Worm (Caenorhabditis elegans) whole organism, L4 larva: ENCODE results near the gene algn-6.

Experiments
- F37D6.2 ChIP-seq: sonication (generic microtip); optimal IDR thresholded peaks from 2 replicates; lab custom pipeline; 2016; ENCODE audit warnings: mild to moderate bottlenecking, missing genetic modification characterization, missing compliant biosample characterization
- F44E2.7 ChIP-seq: fragments of 200-800 bp; sonication (Bioruptor generic); IDR thresholded peaks from 2 replicates; pipeline ENCODE4 v2.1.2; 2022; ENCODE audit warnings: missing genetic modification characterization, missing compliant biosample characterization
- R02D3.7 ChIP-seq: fragments of 150-350 bp; sonication (generic microtip); optimal IDR thresholded peaks from 3 replicates; lab custom pipeline; 2014; ENCODE audit warnings: missing biosample characterization, missing genetic modification characterization
- Y105C5A.15 ChIP-seq: fragments of 200-800 bp; sonication (Bioruptor generic); IDR thresholded peaks from 2 replicates; pipeline ENCODE4 v1.3.6; 2022; ENCODE audit warnings: missing genetic modification characterization, missing compliant biosample characterization
- ZK546.5 ChIP-seq, 2 experiments: sonication (generic microtip); optimal IDR thresholded peaks; 2 replicates each; lab custom pipeline; 2017; ENCODE audit warnings: missing biosample characterization in 2 of 2, missing genetic modification characterization in 2 of 2
- arid-1 ChIP-seq: fragments of 200-800 bp; sonication (Bioruptor generic); conservative IDR thresholded peaks from 2 replicates; pipeline ENCODE4 v1.3.6; 2022; ENCODE audit warnings: missing genetic modification reagents, missing genetic modification characterization, missing compliant biosample characterization
- attf-4 ChIP-seq: sonication (generic microtip); optimal IDR thresholded peaks from 3 replicates; lab custom pipeline; 2017; ENCODE audit warnings: missing biosample characterization, missing genetic modification characterization
- ceh-28 ChIP-seq: fragments of 150-350 bp; optimal IDR thresholded peaks from 2 replicates; lab custom pipeline; 2014; ENCODE audit warnings: missing biosample characterization, missing genetic modification reagents, missing genetic modification characterization
- ceh-32 ChIP-seq: sonication (generic microtip); optimal IDR thresholded peaks from 2 replicates; lab custom pipeline; 2016; ENCODE audit warnings: mild to moderate bottlenecking, missing genetic modification characterization, missing compliant biosample characterization; ENCODE audit not compliant: poor library complexity
- ceh-62 ChIP-seq: sonication (generic microtip); optimal IDR thresholded peaks from 2 replicates; lab custom pipeline; 2017; ENCODE audit warnings: missing biosample characterization, missing genetic modification characterization
- ces-1 ChIP-seq: fragments of 150-350 bp; sonication (generic microtip); optimal IDR thresholded peaks from 4 replicates; lab custom pipeline; 2014; ENCODE audit warnings: missing biosample characterization, missing genetic modification reagents, missing genetic modification characterization
- daf-12 ChIP-seq: fragments of 150-350 bp; optimal IDR thresholded peaks from 2 replicates; lab custom pipeline; 2014; ENCODE audit warnings: missing biosample characterization, missing genetic modification reagents, missing genetic modification characterization
- dve-1 ChIP-seq: sonication (generic microtip); optimal IDR thresholded peaks from 2 replicates; lab custom pipeline; 2017; ENCODE audit warnings: antibody characterized with exemption, mild to moderate bottlenecking, missing genetic modification characterization, missing compliant biosample characterization; ENCODE audit not compliant: insufficient read depth
- fkh-10 ChIP-seq: fragments of 150-350 bp; optimal IDR thresholded peaks from 2 replicates; lab custom pipeline; 2014; ENCODE audit warnings: missing biosample characterization, missing genetic modification reagents, missing genetic modification characterization
- gei-8 ChIP-seq: fragments of 200-800 bp; sonication (Bioruptor generic); optimal IDR thresholded peaks from 2 replicates; lab custom pipeline; 2018; ENCODE audit warnings: mild to moderate bottlenecking, missing genetic modification characterization, missing compliant biosample characterization
- hlh-30 ChIP-seq: sonication (generic microtip); optimal IDR thresholded peaks from 2 replicates; lab custom pipeline; 2017; ENCODE audit warnings: antibody characterized with exemption, mild to moderate bottlenecking, missing genetic modification characterization, missing compliant biosample characterization; ENCODE audit not compliant: insufficient read depth
- jun-1 ChIP-seq: fragments of 150-350 bp; optimal IDR thresholded peaks from 2 replicates; lab custom pipeline; 2014; ENCODE audit warnings: missing biosample characterization, missing genetic modification reagents, missing genetic modification characterization
- lin-15B ChIP-seq: fragments of 150-350 bp; sonication (generic microtip); optimal IDR thresholded peaks from 3 replicates; lab custom pipeline; 2014; ENCODE audit warnings: missing biosample characterization, missing genetic modification characterization
- lin-29 ChIP-seq: fragments of 200-800 bp; sonication (Bioruptor generic); IDR thresholded peaks from 2 replicates; pipeline ENCODE4 v1.3.6; 2022; ENCODE audit warnings: missing genetic modification reagents, missing genetic modification characterization, missing compliant biosample characterization
- lin-38 ChIP-seq: fragments of 200-800 bp; sonication (Bioruptor generic); IDR thresholded peaks from 2 replicates; pipeline ENCODE4 v1.3.6; 2022; ENCODE audit warnings: missing genetic modification reagents, missing genetic modification characterization, missing compliant biosample characterization
- madf-5 ChIP-seq, 2 experiments: fragments of 200-800 bp; sonication (Bioruptor generic); IDR thresholded peaks; 2 replicates each; pipeline ENCODE4 v1.3.6; 2022; ENCODE audit warnings: missing compliant biosample characterization in 2 of 2, missing genetic modification characterization in 2 of 2
- madf-9 ChIP-seq: fragments of 200-800 bp; sonication (Bioruptor generic); conservative IDR thresholded peaks from 2 replicates; pipeline ENCODE4 v1.3.6; 2022; ENCODE audit warnings: missing genetic modification reagents, missing genetic modification characterization, missing compliant biosample characterization
- mxl-3 ChIP-seq: fragments of 200-800 bp; sonication (Bioruptor generic); optimal IDR thresholded peaks from 2 replicates; lab custom pipeline; 2018; ENCODE audit warnings: mild to moderate bottlenecking, missing genetic modification characterization, missing compliant biosample characterization
- nhr-102 ChIP-seq: sonication (generic microtip); optimal IDR thresholded peaks from 2 replicates; lab custom pipeline; 2016; ENCODE audit warnings: mild to moderate bottlenecking, missing genetic modification characterization, moderate library complexity, missing compliant biosample characterization
- nhr-28 ChIP-seq: fragments of 150-350 bp; optimal IDR thresholded peaks from 2 replicates; lab custom pipeline; 2014; ENCODE audit warnings: missing biosample characterization, missing genetic modification characterization
- nhr-42 ChIP-seq: fragments of 200-800 bp; sonication (Bioruptor generic); IDR thresholded peaks from 2 replicates; pipeline ENCODE4 v1.3.6; 2022; ENCODE audit warnings: missing genetic modification characterization, missing compliant biosample characterization
- nhr-76 ChIP-seq: fragments of 150-350 bp; optimal IDR thresholded peaks from 2 replicates; lab custom pipeline; 2014; ENCODE audit warnings: missing biosample characterization, missing genetic modification characterization
- nhr-77 ChIP-seq: fragments of 150-350 bp; optimal IDR thresholded peaks from 2 replicates; lab custom pipeline; 2014; ENCODE audit warnings: missing biosample characterization, missing genetic modification characterization
- snpc-4 ChIP-seq: fragments of 150-350 bp; optimal IDR thresholded peaks from 2 replicates; lab custom pipeline; 2014; ENCODE audit warnings: missing biosample characterization, missing genetic modification characterization
- tag-97 ChIP-seq: fragments of 200-800 bp; sonication (Bioruptor generic); IDR thresholded peaks from 2 replicates; pipeline ENCODE4 v1.3.6; 2022; ENCODE audit warnings: missing genetic modification characterization, missing compliant biosample characterization
- unc-130 ChIP-seq: sonication (generic microtip); optimal IDR thresholded peaks from 2 replicates; lab custom pipeline; 2016; ENCODE audit warnings: missing genetic modification reagents, missing genetic modification characterization, missing compliant biosample characterization
- zfp-3 ChIP-seq: fragments of 200-800 bp; sonication (Bioruptor generic); conservative IDR thresholded peaks from 2 replicates; pipeline ENCODE4 v1.3.6; 2022; ENCODE audit warnings: missing genetic modification reagents, missing genetic modification characterization, missing compliant biosample characterization
- zip-11 ChIP-seq: fragments of 200-800 bp; sonication (Bioruptor generic); IDR thresholded peaks from 2 replicates; pipeline ENCODE4 v1.3.6; 2022; ENCODE audit warnings: missing genetic modification characterization, missing compliant biosample characterization
- zip-2 ChIP-seq: fragments of 150-350 bp; optimal IDR thresholded peaks from 2 replicates; lab custom pipeline; 2014; ENCODE audit warnings: missing biosample characterization, missing genetic modification characterization
- ztf-7 ChIP-seq: fragments of 150-350 bp; optimal IDR thresholded peaks from 2 replicates; lab custom pipeline; 2014; ENCODE audit warnings: missing biosample characterization, missing genetic modification characterization

algn-6 gene

ce11 chrII:8086803-8087202 is 47.2 kb downstream of the algn-6 start, which contains the start of gene K02C4.3 (continued):
- TF ChIP-seq lin-15B (tag; lab: Kevin White, UChicago) (no peak), ztf-7 (tag; lab: Kevin White, UChicago) (peak; percentile 10), ceh-62 (tag; lab: Kevin White, UChicago) (no peak), F44E2.7 (no peak), daf-12 (tag; lab: Kevin White, UChicago) (no peak), madf-9 (GFP tag; lab: Robert Waterston, UW) (no peak), nhr-42 (GFP tag; lab: Robert Waterston, UW) (no peak), F37D6.2 (tag; lab: Kevin White, UChicago) (no peak), Y105C5A.15 (no peak), zfp-3 (GFP tag; lab: Robert Waterston, UW) (no peak), unc-130 (GFP tag; lab: Kevin White, UChicago) (no peak), madf-5 (GFP tag; IDR thresholded peaks at IDR 0.05; lab: Robert Waterston, UW) (no peak), nhr-102 (no peak), hlh-30 (tag; lab: Kevin White, UChicago) (peak; percentile 42), nhr-76 (tag; lab: Kevin White, UChicago) (no peak), zip-2 (tag; lab: Kevin White, UChicago) (no peak), ces-1 (GFP tag; lab: Kevin White, UChicago) (no peak), lin-38 (GFP tag; lab: Robert Waterston, UW) (peak; percentile 75), nhr-28 (tag; lab: Kevin White, UChicago) (peak; percentile 27), ceh-32 (no peak), ceh-28 (tag; lab: Kevin White, UChicago) (no peak), gei-8 (GFP tag; lab: Kevin White, UChicago) (no peak), fkh-10 (GFP tag; lab: Kevin White, UChicago) (peak; percentile 2), tag-97 (GFP tag; lab: Robert Waterston, UW) (no peak), snpc-4 (peak; percentile 37), zip-11 (GFP tag; lab: Robert Waterston, UW) (no peak), nhr-77 (tag; lab: Kevin White, UChicago) (peak; percentile 45), R02D3.7 (no peak), jun-1 (tag; lab: Kevin White, UChicago) (no peak), arid-1 (GFP tag; lab: Robert Waterston, UW) (no peak), lin-29 (GFP tag; lab: Robert Waterston, UW) (no peak), attf-4 (tag; lab: Kevin White, UChicago) (no peak), mxl-3 (no peak), dve-1 (tag; lab: Kevin White, UChicago) (peak; percentile 72), ZK546.5 (tag; optimal IDR thresholded peaks at IDR 0.05; lab: Kevin White, UChicago) (no peak)
